Worm (Caenorhabditis elegans): ENCODE results near the gene mif-4.

The mif-4 gene

DNA sequence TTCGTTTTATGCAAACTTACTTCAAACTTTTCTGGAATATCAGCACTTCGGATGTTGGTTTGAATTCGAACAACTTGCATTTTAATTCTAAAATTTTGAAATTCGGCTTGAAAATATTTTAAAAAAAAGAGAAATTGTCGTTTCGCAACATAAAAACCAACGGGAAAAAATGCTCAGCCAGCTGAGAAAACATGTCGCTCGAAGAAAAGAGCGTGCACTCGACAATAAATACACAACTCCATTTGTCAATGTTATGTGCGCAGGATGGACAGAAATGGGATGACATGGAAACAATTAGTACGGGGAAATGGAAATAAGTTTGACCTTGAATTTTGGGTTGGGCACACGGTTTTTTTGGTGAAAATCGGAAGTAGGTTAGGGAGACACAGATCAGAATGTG lies at the start of gene mif-4:
Gene mif-4, minus strand, starts transcription at position 87 of the 400 bp plus-strand sequence.
- TF ChIP-seq zip-8 (tag; optimal IDR thresholded peaks at IDR 0.05) (no peak), mab-5 (tag; optimal IDR thresholded peaks at IDR 0.05) (no peak), tbx-8 (GFP tag; optimal IDR thresholded peaks at IDR 0.05) (no peak), mls-2 (tag; optimal IDR thresholded peaks at IDR 0.05) (no peak), sem-2 (GFP tag; optimal IDR thresholded peaks at IDR 0.05) (no peak), unc-39 (tag; optimal IDR thresholded peaks at IDR 0.05) (no peak), ces-1 (GFP tag; optimal IDR thresholded peaks at IDR 0.05) (peak; percentile 9), mep-1 (tag; optimal IDR thresholded peaks at IDR 0.05) (no peak), elt-1 (tag; optimal IDR thresholded peaks at IDR 0.05; ENCODE audit: borderline replicate concordance, insufficient read depth) (no peak)

- TF ChIP-seq ceh-83 (GFP tag; optimal IDR thresholded peaks at IDR 0.05) (no peak), unc-120 (tag; optimal IDR thresholded peaks at IDR 0.05; ENCODE audit: poor library complexity, severe bottlenecking) (no peak), bed-3 (GFP tag; optimal IDR thresholded peaks at IDR 0.05) (no peak), nhr-237 (tag; optimal IDR thresholded peaks at IDR 0.05) (no peak), ces-1 (GFP tag; optimal IDR thresholded peaks at IDR 0.05) (peak; percentile 62)
Measured at ce11 chrIV:6385010-6385409, 49.2 kb upstream of the mif-4 start.

ce11 chrIV:6383970-6384369 lies 48.2 kb upstream of the mif-4 start, which contains the start of gene shl-1:
TSS of gene shl-1 (minus strand) at chrIV:6384070.
- TF ChIP-seq ceh-43 (GFP tag; optimal IDR thresholded peaks at IDR 0.05) (no peak), nhr-2 (tag; optimal IDR thresholded peaks at IDR 0.05) (no peak)

ce11 chrIV:6378398-6378797 lies 42.6 kb upstream of the mif-4 start:
- TF ChIP-seq lin-32 (GFP tag; optimal IDR thresholded peaks at IDR 0.05) (no peak), ceh-39 (tag; optimal IDR thresholded peaks at IDR 0.05) (no peak), bed-3 (GFP tag; optimal IDR thresholded peaks at IDR 0.05) (no peak), blmp-1 (tag; optimal IDR thresholded peaks at IDR 0.05) (no peak), flh-1 (GFP tag; optimal IDR thresholded peaks at IDR 0.05) (no peak), ham-2 (GFP tag; optimal IDR thresholded peaks at IDR 0.05) (no peak), unc-120 (tag; optimal IDR thresholded peaks at IDR 0.05; ENCODE audit: poor library complexity, severe bottlenecking) (no peak)

DNA sequence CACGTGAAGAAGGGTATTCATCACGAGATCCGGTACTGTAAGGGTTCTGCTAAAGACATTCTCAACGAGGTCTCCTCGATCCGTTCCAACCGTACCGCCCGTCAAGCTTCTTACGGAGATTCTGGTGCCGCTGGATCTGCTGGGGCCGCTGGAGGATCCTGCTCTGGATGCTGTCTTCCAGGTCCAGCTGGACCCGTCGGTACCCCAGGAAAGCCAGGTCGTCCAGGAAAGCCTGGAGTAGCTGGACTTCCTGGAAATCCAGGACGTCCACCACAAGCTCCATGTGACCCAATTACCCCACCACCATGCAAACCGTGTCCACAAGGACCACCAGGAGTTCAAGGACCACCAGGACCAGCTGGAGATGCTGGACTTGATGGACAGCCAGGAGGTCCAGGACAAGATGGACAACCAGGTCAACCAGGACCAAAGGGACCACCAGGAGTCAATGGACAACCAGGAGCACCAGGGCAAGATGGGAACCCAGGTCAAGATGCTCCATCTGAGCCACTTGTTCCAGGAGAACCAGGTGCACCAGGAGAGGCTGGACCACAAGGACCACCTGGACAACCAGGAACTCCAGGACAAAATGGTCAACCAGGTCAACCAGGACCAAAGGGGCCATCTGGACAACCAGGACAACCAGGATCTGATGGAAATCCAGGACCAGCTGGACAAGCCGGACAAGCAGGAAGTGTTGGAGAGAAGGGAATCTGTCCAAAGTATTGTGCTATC lies 41.7 kb upstream of the mif-4 start:
- TF ChIP-seq ces-1 (GFP tag; optimal IDR thresholded peaks at IDR 0.05), result no peak
- no peak for TF ChIP-seq blmp-1 (tag; optimal IDR thresholded peaks at IDR 0.05)
- TF ChIP-seq flh-1 (GFP tag; optimal IDR thresholded peaks at IDR 0.05), result no peak
- no peak for TF ChIP-seq nhr-12 (tag; optimal IDR thresholded peaks at IDR 0.05)
- TF ChIP-seq M03D4.4 (tag; optimal IDR thresholded peaks at IDR 0.05), result no peak
- TF ChIP-seq bed-3 (GFP tag; optimal IDR thresholded peaks at IDR 0.05), result no peak
- TF ChIP-seq ceh-43 (GFP tag; optimal IDR thresholded peaks at IDR 0.05), result no peak
- TF ChIP-seq lin-32 (GFP tag; optimal IDR thresholded peaks at IDR 0.05), result no peak
- TF ChIP-seq cnd-1 (tag; optimal IDR thresholded peaks at IDR 0.05), result no peak
- TF ChIP-seq elt-1 (tag; optimal IDR thresholded peaks at IDR 0.05; ENCODE audit: borderline replicate concordance, insufficient read depth), result no peak
- TF ChIP-seq mls-2 (tag; optimal IDR thresholded peaks at IDR 0.05), result no peak
- TF ChIP-seq unc-120 (tag; optimal IDR thresholded peaks at IDR 0.05; ENCODE audit: poor library complexity, severe bottlenecking), result no peak
- no peak for TF ChIP-seq pha-4 (tag; optimal IDR thresholded peaks at IDR 0.05)
- TF ChIP-seq unc-62 (GFP tag; optimal IDR thresholded peaks at IDR 0.05), result no peak

DNA sequence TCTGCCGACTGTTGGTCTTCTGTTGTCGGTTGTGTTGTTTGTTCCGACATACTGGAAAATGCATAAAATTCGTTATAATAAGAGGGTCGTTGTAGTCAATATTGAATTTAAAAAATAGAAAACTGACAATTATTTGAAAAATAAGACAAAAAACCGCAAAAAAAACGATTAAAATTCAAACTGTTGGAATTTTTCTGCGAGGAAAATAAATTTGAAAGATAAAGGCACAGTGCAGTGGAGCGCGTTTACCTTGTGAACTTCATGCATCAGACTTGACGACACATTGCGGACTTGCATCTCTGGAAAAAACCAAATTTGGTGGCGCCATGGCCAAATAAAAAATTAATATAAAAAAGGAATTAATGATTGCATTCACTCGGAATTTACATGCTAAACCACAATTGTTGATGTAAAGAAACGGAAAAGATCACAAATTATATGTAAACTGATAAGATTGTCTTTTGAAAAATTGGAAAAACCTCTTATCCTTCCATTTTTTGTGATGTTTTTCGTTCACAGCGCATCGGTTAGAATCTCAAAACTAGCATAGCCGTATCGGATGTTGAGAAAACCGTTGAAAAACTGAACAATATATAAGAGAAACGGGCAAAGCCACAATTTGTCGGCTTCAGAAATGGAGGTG lies 40.8 kb upstream of the mif-4 start, which contains the start of the genes hrpf-2 and bli-6:
Gene hrpf-2, minus strand, starts transcription at position 51 of the 643 bp plus-strand sequence.
Gene bli-6, plus strand, starts transcription at position 593 of the 643 bp plus-strand sequence.
- TF ChIP-seq unc-120 (tag; optimal IDR thresholded peaks at IDR 0.05; ENCODE audit: poor library complexity, severe bottlenecking), result peak; percentile 85
- TF ChIP-seq ces-1 (GFP tag; optimal IDR thresholded peaks at IDR 0.05), result peak; percentile 70
- TF ChIP-seq lin-32 (GFP tag; optimal IDR thresholded peaks at IDR 0.05), result no peak
- no peak for TF ChIP-seq M03D4.4 (tag; optimal IDR thresholded peaks at IDR 0.05)
- peak; percentile 35 for TF ChIP-seq pha-4 (tag; optimal IDR thresholded peaks at IDR 0.05)
- TF ChIP-seq lsy-2 (tag; optimal IDR thresholded peaks at IDR 0.05), result peak; percentile 78
- TF ChIP-seq tbx-8 (GFP tag; optimal IDR thresholded peaks at IDR 0.05), result no peak
- TF ChIP-seq mep-1 (tag; optimal IDR thresholded peaks at IDR 0.05), result peak; percentile 76
- no peak for TF ChIP-seq mls-2 (tag; optimal IDR thresholded peaks at IDR 0.05)
- TF ChIP-seq hlh-1 (tag; optimal IDR thresholded peaks at IDR 0.05), result peak; percentile 1
- TF ChIP-seq mab-5 (tag; optimal IDR thresholded peaks at IDR 0.05), result no peak
- TF ChIP-seq nhr-237 (tag; optimal IDR thresholded peaks at IDR 0.05), result peak; percentile 61
- TF ChIP-seq ceh-39 (tag; optimal IDR thresholded peaks at IDR 0.05), result peak; percentile 4
- no peak for TF ChIP-seq ceh-83 (GFP tag; optimal IDR thresholded peaks at IDR 0.05)
